Worm (Caenorhabditis elegans): Measurements from ENCODE around the gene F59B10.5.

DNA sequence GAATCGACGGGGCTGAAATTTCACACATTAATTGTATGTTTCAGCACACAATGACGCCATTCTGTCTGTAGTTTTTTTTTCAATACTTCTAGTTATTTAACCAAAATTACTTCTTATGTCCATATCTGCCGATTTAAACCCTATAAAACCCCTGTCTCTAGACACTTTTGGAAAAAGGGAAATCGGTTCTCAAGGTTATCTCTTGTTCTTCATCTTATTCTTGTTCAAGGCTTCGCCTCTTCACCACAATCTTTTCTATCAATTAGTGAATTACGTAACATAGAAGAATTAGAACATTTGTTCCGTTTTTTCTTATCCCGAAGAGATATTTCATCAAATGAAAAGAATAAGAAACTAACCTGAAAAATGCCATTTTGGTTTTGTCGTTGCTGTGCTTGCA, 22.8 kb downstream of the F59B10.5 start:
- TF ChIP-seq pqm-1 (tag; optimal IDR thresholded peaks at IDR 0.05): no peak
- no peak for TF ChIP-seq sox-4 (tag; optimal IDR thresholded peaks at IDR 0.05)
- no peak for TF ChIP-seq pat-9 (tag; optimal IDR thresholded peaks at IDR 0.05)
- TF ChIP-seq fax-1 (tag; optimal IDR thresholded peaks at IDR 0.05): no peak
- no peak for TF ChIP-seq T23F11.4 (GFP tag; optimal IDR thresholded peaks at IDR 0.05)
- no peak for TF ChIP-seq ceh-45 (GFP tag; IDR thresholded peaks at IDR 0.05)
- TF ChIP-seq nhr-232 (tag; optimal IDR thresholded peaks at IDR 0.05): no peak
- TF ChIP-seq ceh-24 (tag; optimal IDR thresholded peaks at IDR 0.05): no peak
- no peak for TF ChIP-seq ceh-19 (GFP tag; optimal IDR thresholded peaks at IDR 0.05)
- no peak for TF ChIP-seq C08G9.2 (tag; optimal IDR thresholded peaks at IDR 0.05)
- no peak for TF ChIP-seq ceh-14 (tag; optimal IDR thresholded peaks at IDR 0.05)
- no peak for TF ChIP-seq syd-9 (tag; optimal IDR thresholded peaks at IDR 0.05)
